Fruit fly (Drosophila melanogaster) whole organism, pupa: ENCODE measurements around the gene CG9636.

ENCODE experiments used
- CG10348 ChIP-seq: fragments of 200-800 bp; sonication (Bioruptor generic); IDR thresholded peaks from 2 replicates; pipeline ENCODE4 v1.3.6; 2022; ENCODE audit warnings: missing biosample characterization, missing genetic modification characterization
- CG12605 ChIP-seq: fragments of 200-800 bp; sonication (Bioruptor generic); IDR thresholded peaks from 2 replicates; pipeline ENCODE4 v1.3.6; 2022; ENCODE audit warnings: missing biosample characterization, missing genetic modification characterization
- CG13204 ChIP-seq: fragments of 200-800 bp; sonication (Bioruptor generic); optimal IDR thresholded peaks from 2 replicates; lab custom pipeline; 2018; ENCODE audit warnings: missing biosample characterization, mild to moderate bottlenecking, missing genetic modification characterization, moderate library complexity
- CG14655 ChIP-seq: fragments of 200-800 bp; sonication (Bioruptor generic); optimal IDR thresholded peaks from 3 replicates; lab custom pipeline; 2017; ENCODE audit warnings: mild to moderate bottlenecking, missing biosample characterization, missing genetic modification reagents, missing genetic modification characterization
- CG17806 ChIP-seq: fragments of 200-800 bp; sonication (Bioruptor generic); optimal IDR thresholded peaks from 2 replicates; lab custom pipeline; 2018; ENCODE audit warnings: missing biosample characterization, mild to moderate bottlenecking, missing genetic modification characterization, moderate library complexity
- CG32121 ChIP-seq: fragments of 200-800 bp; sonication (Bioruptor generic); IDR thresholded peaks from 2 replicates; pipeline ENCODE4 v1.3.6; 2022; ENCODE audit warnings: missing biosample characterization, missing genetic modification characterization
- CG34367 ChIP-seq: fragments of 200-800 bp; sonication (Bioruptor generic); optimal IDR thresholded peaks from 2 replicates; lab custom pipeline; 2018; ENCODE audit warnings: missing biosample characterization, mild to moderate bottlenecking, missing genetic modification characterization
- CG4496 ChIP-seq: fragments of 200-800 bp; sonication (Bioruptor generic); IDR thresholded peaks from 3 replicates; pipeline ENCODE4 v1.3.6; 2022; ENCODE audit warnings: missing biosample characterization, missing genetic modification characterization
- CG8159 ChIP-seq: fragments of 200-800 bp; sonication (Bioruptor generic); optimal IDR thresholded peaks from 3 replicates; lab custom pipeline; 2018; ENCODE audit warnings: missing biosample characterization, mild to moderate bottlenecking, missing genetic modification characterization, moderate library complexity
- CG8301 ChIP-seq: fragments of 200-800 bp; sonication (Bioruptor generic); optimal IDR thresholded peaks from 2 replicates; lab custom pipeline; 2018; ENCODE audit warnings: missing biosample characterization, mild to moderate bottlenecking, missing genetic modification characterization
- CG9948 ChIP-seq: fragments of 200-800 bp; sonication (Bioruptor generic); optimal IDR thresholded peaks from 2 replicates; lab custom pipeline; 2018; ENCODE audit warnings: missing biosample characterization, mild to moderate bottlenecking, missing genetic modification characterization, moderate library complexity
- D1 ChIP-seq: fragments of 200-800 bp; sonication (Bioruptor generic); optimal IDR thresholded peaks from 2 replicates; lab custom pipeline; 2018; ENCODE audit warnings: missing biosample characterization, mild to moderate bottlenecking, missing genetic modification characterization, moderate library complexity
- EcR ChIP-seq: fragments of 200-800 bp; sonication (Bioruptor generic); optimal IDR thresholded peaks from 3 replicates; lab custom pipeline; 2019; ENCODE audit warnings: missing biosample characterization, missing genetic modification characterization, mild to moderate bottlenecking, moderate library complexity, missing genetic modification reagents
- Ets98B ChIP-seq: fragments of 200-800 bp; sonication (Bioruptor generic); IDR thresholded peaks from 2 replicates; pipeline ENCODE4 v1.3.6; 2022; ENCODE audit warnings: missing biosample characterization, missing genetic modification characterization
- Pif1B ChIP-seq: fragments of 200-800 bp; sonication (Bioruptor generic); optimal IDR thresholded peaks from 3 replicates; lab custom pipeline; 2016; ENCODE audit warnings: missing biosample characterization, missing genetic modification characterization
- Snoo ChIP-seq: fragments of 200-800 bp; sonication (Bioruptor generic); optimal IDR thresholded peaks from 3 replicates; lab custom pipeline; 2017; ENCODE audit warnings: missing biosample characterization, mild to moderate bottlenecking, missing genetic modification characterization, inconsistent platforms
- fd96Ca ChIP-seq: fragments of 200-800 bp; sonication (Bioruptor generic); IDR thresholded peaks from 3 replicates; pipeline ENCODE4 v1.3.6; 2022; ENCODE audit warnings: missing biosample characterization, missing genetic modification characterization
- gl ChIP-seq: fragments of 200-800 bp; sonication (Bioruptor generic); optimal IDR thresholded peaks from 2 replicates; lab custom pipeline; 2018; ENCODE audit warnings: missing biosample characterization, mild to moderate bottlenecking, missing genetic modification characterization
- rn ChIP-seq: fragments of 200-800 bp; sonication (Bioruptor generic); IDR thresholded peaks from 2 replicates; pipeline ENCODE4 v1.3.6; 2022; ENCODE audit warnings: missing biosample characterization, missing genetic modification characterization

CG9636 gene

DNA sequence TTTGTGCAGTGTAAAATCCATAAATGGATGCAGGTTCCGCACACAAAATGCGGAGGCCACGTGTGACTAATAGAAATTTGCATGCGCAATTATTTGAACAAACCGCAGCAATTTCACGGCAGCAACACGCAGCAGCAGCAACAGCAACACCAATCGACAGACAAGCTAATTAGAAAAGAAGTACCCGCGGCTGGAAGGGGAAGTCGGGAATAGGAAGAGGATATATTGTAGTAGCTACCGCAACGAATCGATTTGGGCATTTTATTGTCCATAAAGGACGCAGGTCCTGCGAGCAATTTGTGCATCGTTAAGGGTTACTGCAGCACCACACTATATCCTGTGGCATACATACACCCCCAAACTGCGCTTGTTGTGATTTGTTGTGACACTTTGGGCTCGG lies 50.5 kb downstream of the CG9636 start:
- TF ChIP-seq CG8159 (no peak), CG8301 (tag; lab: Kevin White, UChicago) (no peak), CG4496 (GFP tag; lab: Robert Waterston, UW) (no peak), CG13204 (GFP tag; lab: Kevin White, UChicago) (no peak), Ets98B (GFP tag; lab: Robert Waterston, UW) (no peak), CG17806 (tag; lab: Kevin White, UChicago) (no peak), CG9948 (tag; lab: Kevin White, UChicago) (no peak), CG14655 (GFP tag; lab: Kevin White, UChicago) (no peak), D1 (no peak), CG34367 (no peak), Snoo (tag; lab: Kevin White, UChicago) (no peak), EcR (GFP tag; lab: Kevin White, UChicago) (no peak), Pif1B (GFP tag; lab: Kevin White, UChicago) (no peak), fd96Ca (GFP tag; lab: Robert Waterston, UW) (no peak), rn (GFP tag; lab: Robert Waterston, UW) (no peak)

DNA sequence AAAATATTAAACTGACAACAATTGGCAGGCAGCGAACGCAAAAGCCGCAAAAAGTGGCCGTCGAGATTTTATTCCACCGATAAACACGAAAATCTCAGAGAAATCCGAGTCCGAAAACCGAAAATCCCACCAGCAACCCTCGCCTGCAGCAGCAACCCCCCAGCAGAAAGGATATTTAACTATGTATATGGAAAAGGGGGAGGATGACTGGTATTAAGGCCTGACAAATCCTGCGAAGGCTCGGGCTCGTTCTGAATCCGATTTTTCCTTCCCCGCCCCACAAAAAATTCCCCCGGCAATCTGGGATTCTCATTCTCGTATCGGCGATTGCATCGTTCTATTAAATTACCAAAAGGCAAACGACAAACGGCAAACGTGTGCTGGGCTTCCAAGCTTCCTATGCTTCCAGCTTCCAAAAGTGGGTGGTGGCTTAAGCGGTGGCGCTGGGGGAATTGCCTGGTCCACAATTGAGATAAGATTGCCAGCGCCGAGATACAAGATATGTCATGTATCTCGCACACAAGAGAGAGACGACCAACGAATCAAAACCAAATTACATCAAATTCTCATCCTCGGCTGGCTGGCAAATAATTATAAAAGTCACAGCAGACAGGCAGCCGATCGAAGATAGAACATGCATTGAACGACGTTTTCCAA lies 51.2 kb downstream of the CG9636 start:
- TF ChIP-seq CG13204 (GFP tag; lab: Kevin White, UChicago): no peak
- TF ChIP-seq Ets98B (GFP tag; lab: Robert Waterston, UW): no peak
- no peak for TF ChIP-seq CG8159
- no peak for TF ChIP-seq CG4496 (GFP tag; lab: Robert Waterston, UW)
- TF ChIP-seq Pif1B (GFP tag; lab: Kevin White, UChicago): no peak
- TF ChIP-seq Snoo (tag; lab: Kevin White, UChicago): no peak
- TF ChIP-seq rn (GFP tag; lab: Robert Waterston, UW): no peak
- no peak for TF ChIP-seq EcR (GFP tag; lab: Kevin White, UChicago)
- no peak for TF ChIP-seq fd96Ca (GFP tag; lab: Robert Waterston, UW)
- no peak for TF ChIP-seq CG14655 (GFP tag; lab: Kevin White, UChicago)
- no peak for TF ChIP-seq CG34367
- TF ChIP-seq, all 21 proteins: peak for 0

DNA sequence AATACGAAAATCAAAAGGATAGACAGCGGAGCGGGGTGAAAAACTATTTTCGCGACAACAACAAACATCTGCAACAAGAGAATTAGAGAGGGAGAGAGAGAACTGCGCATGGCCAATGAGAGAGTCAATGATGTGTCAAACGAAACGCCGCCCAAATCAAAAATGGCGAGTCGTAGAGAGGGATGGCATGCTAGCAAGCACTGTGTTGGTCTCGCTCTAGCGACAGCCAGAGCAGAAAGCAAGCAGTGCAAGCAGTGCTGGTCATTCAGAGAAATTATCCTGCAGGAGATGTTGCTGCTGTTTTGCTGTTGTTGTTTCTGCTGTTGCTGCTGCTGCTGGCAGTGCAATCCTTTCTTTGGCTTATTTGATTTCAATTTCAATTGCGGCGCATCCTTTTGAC lies 52.7 kb downstream of the CG9636 start:
- no peak for TF ChIP-seq CG34367
- no peak for TF ChIP-seq rn (GFP tag; lab: Robert Waterston, UW)
- 0 out of 3 replicates have a peak, but pooled peaks have one; percentile 24 for TF ChIP-seq fd96Ca (GFP tag; lab: Robert Waterston, UW)
- TF ChIP-seq CG10348: no peak
- TF ChIP-seq CG4496 (GFP tag; lab: Robert Waterston, UW): no peak
- TF ChIP-seq CG32121 (GFP tag; lab: Robert Waterston, UW): 0 out of 2 replicates have a peak, but pooled peaks have one; percentile 30
- no peak for TF ChIP-seq gl (tag; lab: Kevin White, UChicago)
- no peak for TF ChIP-seq CG12605 (GFP tag; lab: Robert Waterston, UW)
- TF ChIP-seq, all 21 proteins: peak for 2
